Fruit fly (Drosophila melanogaster): ENCODE data around the gene CG16953.

DNA sequence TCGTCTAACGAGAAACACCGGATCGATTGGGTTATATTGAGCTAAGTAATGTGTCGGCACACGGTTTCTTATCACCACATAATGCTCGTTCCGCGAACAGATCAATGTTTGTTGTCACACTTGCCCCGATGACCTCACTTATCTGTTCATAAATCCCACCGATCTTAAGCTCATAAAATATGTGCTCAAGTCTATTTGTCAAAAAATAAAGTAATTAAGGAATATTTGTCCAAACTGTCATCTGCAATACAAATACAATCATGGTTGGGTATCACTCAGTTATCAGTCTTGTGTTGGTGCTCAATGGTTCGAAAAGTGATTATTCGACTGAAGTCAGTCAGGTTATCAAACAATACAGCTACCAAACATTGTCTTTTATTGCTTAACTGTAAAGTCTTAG, 37.4 kb downstream of the CG16953 start:
- TF ChIP-seq insv (optimal IDR thresholded peaks at IDR 0.05) = no peak
- TF ChIP-seq ttk (optimal IDR thresholded peaks at IDR 0.05) = no peak
- TF ChIP-seq Myc (optimal IDR thresholded peaks at IDR 0.05) = no peak
